Fruit fly (Drosophila melanogaster): ENCODE measurements around the gene CG6071.

- TF ChIP-seq psq (optimal IDR thresholded peaks at IDR 0.05) (no peak), pan (optimal IDR thresholded peaks at IDR 0.05) (no peak), usp (GFP tag; optimal IDR thresholded peaks at IDR 0.05) (no peak)
Observed at dm6 chr3L:11689832-11690602, 44.2 kb upstream of the CG6071 start.

Data from whole organism.